Fruit fly (Drosophila melanogaster) whole organism, prepupa: ENCODE measurements around the gene Elp1.

Experiments used
- Blimp-1 ChIP-seq: fragments of 200-800 bp; sonication (Bioruptor generic); optimal IDR thresholded peaks from 3 replicates; lab custom pipeline; 2017; ENCODE audit warnings: missing biosample characterization, missing genetic modification characterization, mild to moderate bottlenecking, moderate library complexity, missing genetic modification reagents
- CG10631 ChIP-seq: fragments of 200-800 bp; sonication (Bioruptor generic); optimal IDR thresholded peaks from 2 replicates; lab custom pipeline; 2016; ENCODE audit warnings: missing biosample characterization, missing genetic modification characterization
- CG10669 ChIP-seq: fragments of 200-800 bp; sonication (Bioruptor generic); optimal IDR thresholded peaks from 3 replicates; lab custom pipeline; 2018; ENCODE audit warnings: missing biosample characterization, mild to moderate bottlenecking, missing genetic modification characterization, moderate library complexity
- CG11902 ChIP-seq: fragments of 200-800 bp; sonication (Bioruptor generic); optimal IDR thresholded peaks from 3 replicates; lab custom pipeline; 2016; ENCODE audit warnings: missing biosample characterization, missing genetic modification characterization
- CG15336 ChIP-seq: fragments of 200-800 bp; sonication (Bioruptor generic); IDR thresholded peaks from 2 replicates; pipeline ENCODE4 v1.3.6; 2022; ENCODE audit warnings: missing biosample characterization, missing genetic modification characterization
- CG1621 ChIP-seq: fragments of 200-800 bp; sonication (Bioruptor generic); optimal IDR thresholded peaks from 3 replicates; lab custom pipeline; 2018; ENCODE audit warnings: missing biosample characterization, mild to moderate bottlenecking, missing genetic modification characterization
- CG16779 ChIP-seq: fragments of 200-800 bp; sonication (Bioruptor generic); optimal IDR thresholded peaks from 3 replicates; lab custom pipeline; 2017; ENCODE audit warnings: missing biosample characterization, mild to moderate bottlenecking, missing genetic modification characterization
- CG3032 ChIP-seq: fragments of 200-800 bp; optimal IDR thresholded peaks from 2 replicates; lab custom pipeline; 2019; ENCODE audit warnings: missing biosample characterization, mild to moderate bottlenecking, missing genetic modification characterization, moderate library complexity
- CG31627 ChIP-seq: fragments of 200-800 bp; sonication (Bioruptor generic); optimal IDR thresholded peaks from 3 replicates; lab custom pipeline; 2016; ENCODE audit warnings: missing biosample characterization, missing genetic modification characterization
- CG34406 ChIP-seq: fragments of 200-800 bp; sonication (Bioruptor generic); optimal IDR thresholded peaks from 3 replicates; lab custom pipeline; 2016; ENCODE audit warnings: missing biosample characterization, missing genetic modification characterization
- CG3919 ChIP-seq: fragments of 200-800 bp; sonication (Bioruptor generic); optimal IDR thresholded peaks from 3 replicates; lab custom pipeline; 2016; ENCODE audit warnings: missing biosample characterization, missing genetic modification characterization
- CG4318 ChIP-seq: fragments of 200-800 bp; sonication (Bioruptor generic); optimal IDR thresholded peaks from 3 replicates; lab custom pipeline; 2017; ENCODE audit warnings: missing biosample characterization, mild to moderate bottlenecking, missing genetic modification characterization
- CG6163 ChIP-seq: fragments of 200-800 bp; sonication (Bioruptor generic); IDR thresholded peaks from 3 replicates; pipeline ENCODE4 v1.3.6; 2022; ENCODE audit warnings: missing biosample characterization, missing genetic modification characterization
- CG6276 ChIP-seq: fragments of 200-800 bp; sonication (Bioruptor generic); optimal IDR thresholded peaks from 2 replicates; lab custom pipeline; 2017; ENCODE audit warnings: missing biosample characterization, mild to moderate bottlenecking, missing genetic modification characterization
- CG6792 ChIP-seq: fragments of 200-800 bp; sonication (Bioruptor generic); optimal IDR thresholded peaks from 3 replicates; lab custom pipeline; 2016; ENCODE audit warnings: missing biosample characterization, missing genetic modification characterization
- CG6808 ChIP-seq: fragments of 200-800 bp; sonication (Bioruptor generic); optimal IDR thresholded peaks from 3 replicates; lab custom pipeline; 2017; ENCODE audit warnings: missing biosample characterization, missing genetic modification characterization, mild to moderate bottlenecking, moderate library complexity, missing genetic modification reagents
- CG6854 ChIP-seq: fragments of 200-800 bp; sonication (Bioruptor generic); optimal IDR thresholded peaks from 2 replicates; lab custom pipeline; 2017; ENCODE audit warnings: missing biosample characterization, mild to moderate bottlenecking, missing genetic modification characterization
- CG8119 ChIP-seq: fragments of 200-800 bp; sonication (Bioruptor generic); IDR thresholded peaks from 3 replicates; pipeline ENCODE4 v1.3.6; 2022; ENCODE audit warnings: missing biosample characterization, missing genetic modification characterization
- CG8319 ChIP-seq: fragments of 200-800 bp; sonication (Bioruptor generic); optimal IDR thresholded peaks from 3 replicates; lab custom pipeline; 2016; ENCODE audit warnings: missing biosample characterization, missing genetic modification characterization
- CG9139 ChIP-seq: fragments of 200-800 bp; sonication (Bioruptor generic); optimal IDR thresholded peaks from 3 replicates; lab custom pipeline; 2017; ENCODE audit warnings: missing biosample characterization, mild to moderate bottlenecking, missing genetic modification characterization
- Eip75B ChIP-seq: fragments of 200-800 bp; sonication (Bioruptor generic); optimal IDR thresholded peaks from 3 replicates; lab custom pipeline; 2016; ENCODE audit warnings: missing biosample characterization, missing genetic modification characterization
- Eip78C ChIP-seq: fragments of 200-800 bp; sonication (Bioruptor generic); peaks from one replicate; lab custom pipeline; 2016; ENCODE audit warnings: missing biosample characterization, missing genetic modification characterization
- Ets21C ChIP-seq: fragments of 200-800 bp; sonication (Bioruptor generic); optimal IDR thresholded peaks from 3 replicates; lab custom pipeline; 2016; ENCODE audit warnings: missing biosample characterization, missing genetic modification characterization
- Ets96B ChIP-seq: fragments of 200-800 bp; optimal IDR thresholded peaks from 2 replicates; lab custom pipeline; 2019; ENCODE audit warnings: missing biosample characterization, mild to moderate bottlenecking, missing genetic modification characterization, moderate library complexity
- Met ChIP-seq: fragments of 200-800 bp; sonication (Bioruptor generic); optimal IDR thresholded peaks from 3 replicates; lab custom pipeline; 2016; ENCODE audit warnings: missing biosample characterization, missing genetic modification characterization
- OdsH ChIP-seq: fragments of 200-800 bp; sonication (Bioruptor generic); optimal IDR thresholded peaks from 3 replicates; lab custom pipeline; 2016; ENCODE audit warnings: missing biosample characterization, missing genetic modification characterization
- Sox14 ChIP-seq: fragments of 200-800 bp; sonication (Bioruptor generic); optimal IDR thresholded peaks from 3 replicates; lab custom pipeline; 2016; ENCODE audit warnings: missing biosample characterization, missing genetic modification characterization
- Sox15 ChIP-seq: fragments of 200-800 bp; sonication (Bioruptor generic); optimal IDR thresholded peaks from 3 replicates; lab custom pipeline; 2016; ENCODE audit warnings: missing biosample characterization, missing genetic modification characterization
- achi ChIP-seq: fragments of 200-800 bp; sonication (Bioruptor generic); optimal IDR thresholded peaks from 3 replicates; lab custom pipeline; 2016; ENCODE audit warnings: missing biosample characterization, missing genetic modification characterization
- acj6 ChIP-seq: fragments of 200-800 bp; sonication (Bioruptor generic); optimal IDR thresholded peaks from 3 replicates; lab custom pipeline; 2016; ENCODE audit warnings: missing biosample characterization, missing genetic modification characterization
- dac ChIP-seq: fragments of 200-800 bp; sonication (Bioruptor generic); optimal IDR thresholded peaks from 2 replicates; lab custom pipeline; 2017; ENCODE audit warnings: missing biosample characterization, mild to moderate bottlenecking, missing genetic modification characterization
- dsx ChIP-seq: fragments of 200-800 bp; optimal IDR thresholded peaks from 3 replicates; lab custom pipeline; 2019; ENCODE audit warnings: missing biosample characterization, mild to moderate bottlenecking, missing genetic modification characterization, moderate library complexity; ENCODE audit not compliant: poor library complexity, severe bottlenecking
- eg ChIP-seq: fragments of 200-800 bp; sonication (Bioruptor generic); IDR thresholded peaks from 3 replicates; pipeline ENCODE4 v1.3.6; 2022; ENCODE audit warnings: missing biosample characterization, missing genetic modification characterization
- fd59A ChIP-seq: fragments of 200-800 bp; sonication (Bioruptor generic); optimal IDR thresholded peaks from 2 replicates; lab custom pipeline; 2017; ENCODE audit warnings: missing biosample characterization, mild to moderate bottlenecking, missing genetic modification characterization, missing genetic modification reagents
- net ChIP-seq: fragments of 200-800 bp; sonication (Bioruptor generic); optimal IDR thresholded peaks from 3 replicates; lab custom pipeline; 2016; ENCODE audit warnings: missing biosample characterization, missing genetic modification characterization
- pdm3 ChIP-seq: fragments of 200-800 bp; sonication (Bioruptor generic); optimal IDR thresholded peaks from 3 replicates; lab custom pipeline; 2016; ENCODE audit warnings: missing biosample characterization, missing genetic modification characterization
- salr ChIP-seq, 2 experiments: fragments of 200-800 bp; sonication (Bioruptor generic); optimal IDR thresholded peaks; 3 replicates each; lab custom pipeline; 2016 to 2018; ENCODE audit warnings: missing biosample characterization in 2 of 2, missing genetic modification characterization in 2 of 2, mild to moderate bottlenecking in 1 of 2
- spab ChIP-seq: fragments of 200-800 bp; sonication (Bioruptor generic); optimal IDR thresholded peaks from 2 replicates; lab custom pipeline; 2017; ENCODE audit warnings: missing biosample characterization, mild to moderate bottlenecking, missing genetic modification characterization, missing genetic modification reagents
- ss ChIP-seq, 2 experiments: fragments of 200-800 bp; sonication (Bioruptor generic); optimal IDR thresholded peaks; 2 replicates in 1 of 2; 3 replicates in 1 of 2; lab custom pipeline; 2017 to 2018; ENCODE audit warnings: mild to moderate bottlenecking in 2 of 2, missing biosample characterization in 2 of 2, missing genetic modification characterization in 2 of 2, moderate library complexity in 1 of 2
- svp ChIP-seq: fragments of 200-800 bp; sonication (Bioruptor generic); peaks from one replicate; lab custom pipeline; 2016; ENCODE audit warnings: missing biosample characterization, missing genetic modification characterization

The Elp1 gene

DNA sequence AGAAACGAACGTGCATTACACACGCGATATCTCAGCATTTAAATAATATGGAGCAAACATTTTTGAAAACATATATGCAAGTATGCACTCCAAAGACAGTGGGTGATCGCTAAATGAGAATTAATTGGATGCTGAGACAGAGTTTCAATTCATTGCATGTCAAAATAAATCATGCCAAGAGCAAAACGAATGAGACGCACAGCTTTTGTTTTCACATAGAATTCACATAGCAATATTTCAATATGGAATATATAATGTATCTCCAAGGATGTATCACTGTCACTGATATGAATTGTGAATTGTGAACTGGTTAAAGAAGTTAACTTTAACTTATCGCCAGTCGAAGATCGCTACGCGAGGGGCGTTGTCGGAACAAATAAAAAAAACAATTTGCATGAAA lies 36.3 kb upstream of the Elp1 start (continued):
- TF ChIP-seq CG6854 = no peak
- peak; percentile 52 for TF ChIP-seq Ets96B
- TF ChIP-seq OdsH = peak; percentile 49
- no peak for TF ChIP-seq CG8119 (GFP tag; lab: Robert Waterston, UW)
- no peak for TF ChIP-seq dac (GFP tag; lab: Kevin White, UChicago)
- TF ChIP-seq CG6792 (GFP tag; lab: Kevin White, UChicago) = peak; percentile 30
- peak; percentile 35 for TF ChIP-seq achi (GFP tag; lab: Kevin White, UChicago)
- TF ChIP-seq ss (GFP tag; optimal IDR thresholded peaks at IDR 0.05; lab: Kevin White, UChicago) = peak; percentile 6 to 55
- TF ChIP-seq CG31627 (GFP tag; lab: Kevin White, UChicago) = peak; percentile 50
- peak; percentile 7 for TF ChIP-seq CG10631 (GFP tag; lab: Kevin White, UChicago)
- TF ChIP-seq Ets21C (GFP tag; lab: Kevin White, UChicago) = peak; percentile 26
- TF ChIP-seq CG6163 (GFP tag; lab: Robert Waterston, UW) = 0 out of 3 replicates have a peak, but pooled peaks have one; percentile 43
- no peak for TF ChIP-seq fd59A (GFP tag; lab: Kevin White, UChicago)
- TF ChIP-seq eg (GFP tag; lab: Robert Waterston, UW) = 0 out of 3 replicates have a peak, but pooled peaks have one; percentile 44
- no peak for TF ChIP-seq CG16779 (tag; lab: Kevin White, UChicago)
- TF ChIP-seq CG3032 (tag; lab: Kevin White, UChicago) = peak; percentile 28
- peak; percentile 5 for TF ChIP-seq Blimp-1 (GFP tag; lab: Kevin White, UChicago)
- TF ChIP-seq Met (GFP tag; lab: Kevin White, UChicago) = peak; percentile 61
- peak; percentile 5 for TF ChIP-seq Sox15 (GFP tag; lab: Kevin White, UChicago)
- peak; percentile 40 for TF ChIP-seq CG8319
- no peak for TF ChIP-seq net (GFP tag; lab: Kevin White, UChicago)
- TF ChIP-seq CG15336 = peak; percentile 52
- TF ChIP-seq Eip75B (GFP tag; lab: Kevin White, UChicago) = peak; percentile 56
- TF ChIP-seq acj6 (GFP tag; lab: Kevin White, UChicago) = peak; percentile 23
- no peak for TF ChIP-seq salr (GFP tag; optimal IDR thresholded peaks at IDR 0.05; lab: Kevin White, UChicago)
- peak; percentile 37 for TF ChIP-seq pdm3
- TF ChIP-seq CG6276 (GFP tag; lab: Kevin White, UChicago) = peak; percentile 3
- TF ChIP-seq CG9139 = no peak
- TF ChIP-seq CG11902 (GFP tag; lab: Kevin White, UChicago) = peak; percentile 20
- TF ChIP-seq CG3919 (GFP tag; lab: Kevin White, UChicago) = peak; percentile 44
- TF ChIP-seq, all 60 proteins: peak for 44

- TF ChIP-seq net (GFP tag; lab: Kevin White, UChicago) = no peak
- TF ChIP-seq CG9139 = no peak
- TF ChIP-seq CG6276 (GFP tag; lab: Kevin White, UChicago) = no peak
- peak; percentile 67 for TF ChIP-seq svp (GFP tag; lab: Kevin White, UChicago)
- no peak for TF ChIP-seq CG10669
- TF ChIP-seq CG1621 (tag; lab: Kevin White, UChicago) = peak; percentile 43
- no peak for TF ChIP-seq spab (GFP tag; lab: Kevin White, UChicago)
- peak; percentile 3 for TF ChIP-seq CG6808 (GFP tag; lab: Kevin White, UChicago)
- TF ChIP-seq CG4318 (GFP tag; lab: Kevin White, UChicago) = no peak
- peak; percentile 1 for TF ChIP-seq CG6854
- TF ChIP-seq Sox15 (GFP tag; lab: Kevin White, UChicago) = no peak
- TF ChIP-seq Sox14 (GFP tag; lab: Kevin White, UChicago) = peak; percentile 76
- TF ChIP-seq dsx (GFP tag; lab: Kevin White, UChicago) = peak; percentile 29
- no peak for TF ChIP-seq CG34406
- peak in 1 of 2 experiments; percentile 57 for TF ChIP-seq ss (GFP tag; optimal IDR thresholded peaks at IDR 0.05; lab: Kevin White, UChicago)
- peak; percentile 66 for TF ChIP-seq Eip78C (GFP tag; lab: Kevin White, UChicago)
- TF ChIP-seq CG3032 (tag; lab: Kevin White, UChicago) = no peak
These were observed 35.2 kb upstream of the Elp1 start for dm6 chr3R:11615415-11616104.
